Worm (Caenorhabditis elegans) whole organism, L4 larva: ENCODE measurements around the gene F09B12.3.

Experiments used
- D1046.2 ChIP-seq: fragments of 200-800 bp; sonication (Bioruptor generic); IDR thresholded peaks from 2 replicates; pipeline ENCODE4 v1.3.6; 2022; ENCODE audit warnings: missing genetic modification characterization, missing compliant biosample characterization
- T20F7.1 ChIP-seq: fragments of 200-800 bp; sonication (Bioruptor generic); optimal IDR thresholded peaks from 2 replicates; lab custom pipeline; 2018; ENCODE audit warnings: mild to moderate bottlenecking, missing genetic modification characterization, missing compliant biosample characterization
- T26A8.4 ChIP-seq: fragments of 200-800 bp; sonication (Bioruptor generic); IDR thresholded peaks from 2 replicates; pipeline ENCODE4 v1.3.6; 2022; ENCODE audit warnings: missing genetic modification characterization, missing compliant biosample characterization
- Y75B8A.6 ChIP-seq: fragments of 200-800 bp; sonication (Bioruptor generic); IDR thresholded peaks from 2 replicates; pipeline ENCODE4 v1.3.6; 2022; ENCODE audit warnings: missing genetic modification reagents, missing genetic modification characterization, missing compliant biosample characterization
- ZK546.5 ChIP-seq, 2 experiments: sonication (generic microtip); optimal IDR thresholded peaks; 2 replicates each; lab custom pipeline; 2017; ENCODE audit warnings: missing biosample characterization in 2 of 2, missing genetic modification characterization in 2 of 2
- ama-1 ChIP-seq: fragments of 150-350 bp; optimal IDR thresholded peaks from 2 replicates; lab custom pipeline; 2014; ENCODE audit warnings: inconsistent platforms, mixed read lengths
- arid-1 ChIP-seq: fragments of 200-800 bp; sonication (Bioruptor generic); conservative IDR thresholded peaks from 2 replicates; pipeline ENCODE4 v1.3.6; 2022; ENCODE audit warnings: missing genetic modification reagents, missing genetic modification characterization, missing compliant biosample characterization
- attf-4 ChIP-seq: sonication (generic microtip); optimal IDR thresholded peaks from 3 replicates; lab custom pipeline; 2017; ENCODE audit warnings: missing biosample characterization, missing genetic modification characterization
- ceh-20 ChIP-seq: fragments of 200-800 bp; sonication (Bioruptor generic); IDR thresholded peaks from 2 replicates; pipeline ENCODE4 v1.3.6; 2022; ENCODE audit warnings: missing genetic modification reagents, missing genetic modification characterization, missing compliant biosample characterization
- ces-1 ChIP-seq: fragments of 150-350 bp; sonication (generic microtip); optimal IDR thresholded peaks from 4 replicates; lab custom pipeline; 2014; ENCODE audit warnings: missing biosample characterization, missing genetic modification reagents, missing genetic modification characterization
- ctbp-1 ChIP-seq: fragments of 200-800 bp; sonication (Bioruptor generic); IDR thresholded peaks from 2 replicates; pipeline ENCODE4 v1.3.6; 2022; ENCODE audit warnings: missing genetic modification reagents, missing genetic modification characterization, missing compliant biosample characterization
- dmd-8 ChIP-seq: fragments of 200-800 bp; sonication (Bioruptor generic); IDR thresholded peaks from 2 replicates; pipeline ENCODE4 v1.3.6; 2022; ENCODE audit warnings: missing genetic modification characterization, missing compliant biosample characterization
- dmd-9 ChIP-seq: fragments of 200-800 bp; sonication (Bioruptor generic); IDR thresholded peaks from 2 replicates; pipeline ENCODE4 v1.3.6; 2022; ENCODE audit warnings: missing genetic modification reagents, missing genetic modification characterization, missing compliant biosample characterization
- gei-8 ChIP-seq: fragments of 200-800 bp; sonication (Bioruptor generic); optimal IDR thresholded peaks from 2 replicates; lab custom pipeline; 2018; ENCODE audit warnings: mild to moderate bottlenecking, missing genetic modification characterization, missing compliant biosample characterization
- hlh-11 ChIP-seq: fragments of 200-800 bp; sonication (Bioruptor generic); optimal IDR thresholded peaks from 2 replicates; lab custom pipeline; 2018; ENCODE audit warnings: mild to moderate bottlenecking, missing genetic modification characterization, missing compliant biosample characterization
- hmg-1.1 ChIP-seq: fragments of 200-800 bp; sonication (Bioruptor generic); IDR thresholded peaks from 2 replicates; pipeline ENCODE4 v1.3.6; 2022; ENCODE audit warnings: missing genetic modification reagents, missing genetic modification characterization, missing compliant biosample characterization
- jun-1 ChIP-seq: fragments of 150-350 bp; optimal IDR thresholded peaks from 2 replicates; lab custom pipeline; 2014; ENCODE audit warnings: missing biosample characterization, missing genetic modification reagents, missing genetic modification characterization
- lim-7 ChIP-seq: fragments of 200-800 bp; sonication (Bioruptor generic); IDR thresholded peaks from 2 replicates; pipeline ENCODE4 v1.3.6; 2022; ENCODE audit warnings: missing genetic modification characterization, missing compliant biosample characterization
- lin-29 ChIP-seq: fragments of 200-800 bp; sonication (Bioruptor generic); IDR thresholded peaks from 2 replicates; pipeline ENCODE4 v1.3.6; 2022; ENCODE audit warnings: missing genetic modification reagents, missing genetic modification characterization, missing compliant biosample characterization
- lin-38 ChIP-seq: fragments of 200-800 bp; sonication (Bioruptor generic); IDR thresholded peaks from 2 replicates; pipeline ENCODE4 v1.3.6; 2022; ENCODE audit warnings: missing genetic modification reagents, missing genetic modification characterization, missing compliant biosample characterization
- lin-39 ChIP-seq: fragments of 150-350 bp; optimal IDR thresholded peaks from 2 replicates; lab custom pipeline; 2014; ENCODE audit warnings: missing biosample characterization, missing genetic modification reagents, missing genetic modification characterization
- nhr-10 ChIP-seq: fragments of 150-350 bp; optimal IDR thresholded peaks from 2 replicates; lab custom pipeline; 2014; ENCODE audit warnings: missing biosample characterization, missing genetic modification characterization
- nhr-102 ChIP-seq: sonication (generic microtip); optimal IDR thresholded peaks from 2 replicates; lab custom pipeline; 2016; ENCODE audit warnings: mild to moderate bottlenecking, missing genetic modification characterization, moderate library complexity, missing compliant biosample characterization
- nhr-11 ChIP-seq: fragments of 150-350 bp; optimal IDR thresholded peaks from 2 replicates; lab custom pipeline; 2014; ENCODE audit warnings: missing biosample characterization, missing genetic modification characterization
- nhr-237 ChIP-seq: sonication (generic microtip); optimal IDR thresholded peaks from 2 replicates; lab custom pipeline; 2017; ENCODE audit warnings: missing biosample characterization, missing genetic modification characterization
- nhr-25 ChIP-seq: sonication (generic microtip); optimal IDR thresholded peaks from 2 replicates; lab custom pipeline; 2017; ENCODE audit warnings: missing genetic modification characterization, mild to moderate bottlenecking, missing compliant biosample characterization, antibody characterized with exemption, moderate library complexity, borderline replicate concordance; ENCODE audit not compliant: insufficient read depth
- nhr-28 ChIP-seq: fragments of 150-350 bp; optimal IDR thresholded peaks from 2 replicates; lab custom pipeline; 2014; ENCODE audit warnings: missing biosample characterization, missing genetic modification characterization
- nhr-42 ChIP-seq: fragments of 200-800 bp; sonication (Bioruptor generic); IDR thresholded peaks from 2 replicates; pipeline ENCODE4 v1.3.6; 2022; ENCODE audit warnings: missing genetic modification characterization, missing compliant biosample characterization
- nhr-76 ChIP-seq: fragments of 150-350 bp; optimal IDR thresholded peaks from 2 replicates; lab custom pipeline; 2014; ENCODE audit warnings: missing biosample characterization, missing genetic modification characterization
- nhr-77 ChIP-seq: fragments of 150-350 bp; optimal IDR thresholded peaks from 2 replicates; lab custom pipeline; 2014; ENCODE audit warnings: missing biosample characterization, missing genetic modification characterization
- php-3 ChIP-seq: fragments of 200-800 bp; sonication (Bioruptor generic); IDR thresholded peaks from 2 replicates; pipeline ENCODE4 v1.3.6; 2022; ENCODE audit warnings: missing genetic modification reagents, missing genetic modification characterization, missing compliant biosample characterization
- saeg-2 ChIP-seq: fragments of 200-800 bp; sonication (Bioruptor generic); IDR thresholded peaks from 2 replicates; pipeline ENCODE4 v1.3.6; 2022; ENCODE audit warnings: missing genetic modification reagents, missing genetic modification characterization, missing compliant biosample characterization
- sdz-12 ChIP-seq: fragments of 200-800 bp; sonication (Bioruptor generic); optimal IDR thresholded peaks from 2 replicates; lab custom pipeline; 2018; ENCODE audit warnings: mild to moderate bottlenecking, missing genetic modification characterization, missing compliant biosample characterization
- snpc-1.2 ChIP-seq: fragments of 200-800 bp; sonication (Bioruptor generic); IDR thresholded peaks from 2 replicates; pipeline ENCODE4 v1.3.6; 2022; ENCODE audit warnings: missing genetic modification reagents, missing genetic modification characterization, missing compliant biosample characterization
- spr-1 ChIP-seq: sonication (generic microtip); optimal IDR thresholded peaks from 2 replicates; lab custom pipeline; 2016; ENCODE audit warnings: mild to moderate bottlenecking, missing genetic modification characterization, missing compliant biosample characterization
- spr-3 ChIP-seq: fragments of 200-800 bp; sonication (Bioruptor generic); optimal IDR thresholded peaks from 2 replicates; lab custom pipeline; 2018; ENCODE audit warnings: mild to moderate bottlenecking, missing genetic modification characterization, missing compliant biosample characterization
- tra-1 ChIP-seq: fragments of 200-800 bp; sonication (Bioruptor generic); IDR thresholded peaks from 2 replicates; pipeline ENCODE4 v1.3.6; 2022; ENCODE audit warnings: missing genetic modification reagents, missing genetic modification characterization, missing compliant biosample characterization
- unc-62 ChIP-seq, 3 experiments: fragments of 150-350 bp in 1 of 3; sonication (generic microtip); optimal IDR thresholded peaks in 2 of 3; peaks in 1 of 3; 1 replicate in 1 of 3; 2 replicates in 2 of 3; lab custom pipeline; 2014 to 2017; ENCODE audit warnings: missing biosample characterization in 3 of 3, missing genetic modification characterization in 3 of 3, missing genetic modification reagents in 3 of 3, missing genotype in 1 of 3
- zip-11 ChIP-seq: fragments of 200-800 bp; sonication (Bioruptor generic); IDR thresholded peaks from 2 replicates; pipeline ENCODE4 v1.3.6; 2022; ENCODE audit warnings: missing genetic modification characterization, missing compliant biosample characterization
- zip-2 ChIP-seq: fragments of 150-350 bp; optimal IDR thresholded peaks from 2 replicates; lab custom pipeline; 2014; ENCODE audit warnings: missing biosample characterization, missing genetic modification characterization
- ztf-11 ChIP-seq: fragments of 150-350 bp; optimal IDR thresholded peaks from 2 replicates; lab custom pipeline; 2014; ENCODE audit warnings: missing biosample characterization, missing genetic modification characterization
- ztf-7 ChIP-seq: fragments of 150-350 bp; optimal IDR thresholded peaks from 2 replicates; lab custom pipeline; 2014; ENCODE audit warnings: missing biosample characterization, missing genetic modification characterization

F09B12.3 gene

DNA sequence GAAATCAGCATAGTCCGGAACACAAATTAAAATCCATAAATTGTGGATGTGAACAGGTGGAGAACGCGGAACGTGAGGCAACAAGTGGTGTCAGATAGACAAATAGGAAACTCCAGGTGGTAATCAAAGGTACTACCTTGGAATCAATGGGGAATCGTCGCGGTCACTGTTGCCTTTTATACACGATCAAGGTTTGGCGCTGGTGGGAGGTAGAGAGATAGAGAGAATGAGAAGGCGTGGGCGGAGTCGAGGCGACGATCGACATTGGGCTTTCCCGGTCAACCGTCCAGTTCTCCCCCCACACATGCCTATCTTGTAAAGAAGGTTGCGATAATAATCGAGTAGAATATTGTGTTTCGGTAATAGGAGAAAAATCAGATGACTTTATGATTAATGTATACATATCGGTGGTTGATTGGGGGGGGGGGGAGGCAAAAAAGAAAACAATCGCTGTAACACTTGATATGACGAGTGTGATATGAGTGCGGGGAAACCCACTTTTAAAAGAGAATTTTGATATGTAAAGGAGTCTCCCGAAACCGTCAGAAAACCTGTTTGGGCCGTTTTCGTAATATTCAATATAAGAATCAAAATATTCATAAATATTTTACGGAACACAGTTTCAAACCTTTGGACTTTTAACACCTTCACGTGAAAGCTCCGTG lies 20.0 kb downstream of the F09B12.3 start, which contains the start of the genes H40L08.8, H40L08.2 and H40L08.7 (continued):
- TF ChIP-seq ama-1 (peak; percentile 97), D1046.2 (GFP tag; lab: Robert Waterston, UW) (no peak), nhr-42 (no peak), nhr-25 (tag; lab: Kevin White, UChicago) (peak; percentile 56), nhr-76 (tag; lab: Kevin White, UChicago) (no peak), dmd-9 (GFP tag; lab: Robert Waterston, UW) (no peak), ceh-20 (no peak)
- TF ChIP-seq, all 104 proteins: peak for 10

DNA sequence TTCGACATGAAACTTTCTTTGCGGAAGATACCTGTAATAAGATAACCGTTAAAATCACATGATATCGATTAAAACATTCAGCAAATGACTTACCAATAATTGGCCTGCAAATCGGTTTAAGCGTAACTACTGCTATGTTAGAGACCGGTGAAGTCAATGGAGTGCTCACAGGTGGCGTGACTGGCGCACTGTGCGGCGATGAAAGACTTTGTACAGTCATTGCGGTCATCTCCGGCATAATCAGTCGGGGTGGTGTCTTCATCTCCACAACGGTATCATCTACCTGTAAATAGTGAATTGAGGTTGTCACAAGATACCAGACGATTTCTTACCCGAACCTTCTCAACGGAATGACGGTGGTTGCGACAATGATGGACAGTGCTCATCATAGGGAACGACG lies 20.8 kb downstream of the F09B12.3 start:
- TF ChIP-seq nhr-11 (tag; lab: Kevin White, UChicago) (no peak), ces-1 (GFP tag; lab: Kevin White, UChicago) (no peak), ama-1 (peak; percentile 72), dmd-8 (GFP tag; lab: Robert Waterston, UW) (0 out of 2 replicates have a peak, but pooled peaks have one; percentile 14), unc-62 (GFP tag; optimal IDR thresholded peaks at IDR 0.05 in 1 of 2; lab: Kevin White, UChicago) (peak in 1 of 2 experiments; percentile 36), unc-62 (tag; optimal IDR thresholded peaks at IDR 0.05; lab: Kevin White, UChicago) (no peak), spr-1 (tag; lab: Kevin White, UChicago) (no peak), nhr-102 (peak; percentile 22)

DNA sequence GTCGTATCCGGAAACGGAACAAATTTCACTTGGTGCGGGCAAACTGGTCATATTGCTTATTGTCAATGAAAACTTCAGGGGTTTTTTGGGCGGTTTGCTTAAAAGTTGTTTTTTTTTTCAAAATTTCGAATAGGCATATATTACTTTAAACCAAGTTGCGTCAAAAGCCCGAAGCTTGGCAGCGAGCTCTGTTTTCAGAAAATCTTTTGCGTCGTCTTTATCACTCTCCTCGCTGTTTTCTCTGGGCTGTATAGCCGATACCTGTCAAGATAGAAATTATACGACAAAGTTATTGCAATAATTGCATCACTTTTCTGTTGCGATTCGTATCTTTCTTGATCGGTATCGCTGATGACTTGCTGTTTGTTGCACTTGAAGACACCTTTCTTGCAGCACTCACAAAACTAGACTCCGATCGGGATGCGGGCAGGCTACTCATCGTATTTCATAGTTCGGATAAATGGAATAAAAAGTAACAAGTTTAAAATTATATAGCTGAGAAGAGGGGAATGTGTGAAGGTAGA lies 21.6 kb downstream of the F09B12.3 start, which contains the start of the genes H40L08.3 and H40L08.9:
Gene H40L08.3, minus strand, starts transcription at position 51 of the 524 bp plus-strand sequence.
Gene H40L08.9, minus strand, starts transcription at position 439 of the 524 bp plus-strand sequence.
- TF ChIP-seq unc-62 (GFP tag; optimal IDR thresholded peaks at IDR 0.05 in 1 of 2; lab: Kevin White, UChicago) (peak in 1 of 2 experiments; percentile 97), unc-62 (tag; optimal IDR thresholded peaks at IDR 0.05; lab: Kevin White, UChicago) (no peak), snpc-1.2 (GFP tag; lab: Robert Waterston, UW) (no peak), lin-38 (0 out of 2 replicates have a peak, but pooled peaks have one; percentile 5), ztf-7 (tag; lab: Kevin White, UChicago) (no peak), T26A8.4 (GFP tag; lab: Robert Waterston, UW) (peak; percentile 72), nhr-25 (tag; lab: Kevin White, UChicago) (peak; percentile 56), sdz-12 (GFP tag; lab: Kevin White, UChicago) (peak; percentile 57), nhr-28 (peak; percentile 9), spr-3 (GFP tag; lab: Kevin White, UChicago) (no peak), Y75B8A.6 (GFP tag; lab: Robert Waterston, UW) (0 out of 2 replicates have a peak, but pooled peaks have one; percentile 4), php-3 (GFP tag; lab: Robert Waterston, UW) (peak; percentile 46; the same call in 1 of the 2 replicates), ama-1 (peak; percentile 98), nhr-102 (peak; percentile 30)
- TF ChIP-seq, all 104 proteins: peak for 10

DNA sequence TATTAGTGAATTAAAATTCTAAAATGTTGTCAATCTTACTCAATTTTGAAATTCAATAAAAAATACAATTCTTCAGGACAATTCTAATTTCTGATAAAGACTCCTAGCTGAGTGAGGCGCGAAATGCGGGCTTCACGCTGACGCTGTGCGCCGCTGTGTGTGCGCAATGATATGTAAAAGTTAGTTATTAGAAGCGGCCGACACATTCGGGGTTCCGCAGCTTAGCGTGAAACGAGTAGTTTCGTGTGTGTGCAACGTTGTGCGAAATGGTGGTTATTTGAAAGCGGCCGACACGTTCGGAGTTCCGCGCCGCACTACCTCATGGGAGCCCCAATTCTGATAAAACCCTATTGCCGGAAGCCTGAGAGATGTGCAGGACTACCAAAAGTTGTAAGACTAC lies 22.6 kb downstream of the F09B12.3 start:
- TF ChIP-seq hlh-11 (tag; lab: Kevin White, UChicago) (no peak), lin-29 (GFP tag; lab: Robert Waterston, UW) (no peak), tra-1 (GFP tag; lab: Robert Waterston, UW) (no peak), nhr-10 (tag; lab: Kevin White, UChicago) (no peak), nhr-237 (tag; lab: Kevin White, UChicago) (no peak), zip-2 (tag; lab: Kevin White, UChicago) (no peak), ztf-11 (no peak), gei-8 (GFP tag; lab: Kevin White, UChicago) (no peak), ama-1 (no peak), lim-7 (no peak), nhr-76 (tag; lab: Kevin White, UChicago) (no peak), arid-1 (GFP tag; lab: Robert Waterston, UW) (no peak), hmg-1.1 (GFP tag; lab: Robert Waterston, UW) (peak; percentile 33; the same call in 1 of the 2 replicates), saeg-2 (GFP tag; lab: Robert Waterston, UW) (0 out of 2 replicates have a peak, but pooled peaks have one; percentile 10), spr-1 (tag; lab: Kevin White, UChicago) (no peak), unc-62 (GFP tag; optimal IDR thresholded peaks at IDR 0.05 in 1 of 2; lab: Kevin White, UChicago) (no peak), unc-62 (tag; optimal IDR thresholded peaks at IDR 0.05; lab: Kevin White, UChicago) (no peak), zip-11 (GFP tag; lab: Robert Waterston, UW) (no peak), ctbp-1 (no peak), ZK546.5 (tag; optimal IDR thresholded peaks at IDR 0.05; lab: Kevin White, UChicago) (no peak), nhr-77 (no peak), lin-39 (tag; lab: Kevin White, UChicago) (no peak), T20F7.1 (GFP tag; lab: Kevin White, UChicago) (no peak), spr-3 (GFP tag; lab: Kevin White, UChicago) (no peak), jun-1 (tag; lab: Kevin White, UChicago) (no peak), attf-4 (no peak), ceh-20 (no peak)
